Worm (Caenorhabditis elegans): ENCODE data around the gene F32D8.15.

Gene F32D8.15

DNA sequence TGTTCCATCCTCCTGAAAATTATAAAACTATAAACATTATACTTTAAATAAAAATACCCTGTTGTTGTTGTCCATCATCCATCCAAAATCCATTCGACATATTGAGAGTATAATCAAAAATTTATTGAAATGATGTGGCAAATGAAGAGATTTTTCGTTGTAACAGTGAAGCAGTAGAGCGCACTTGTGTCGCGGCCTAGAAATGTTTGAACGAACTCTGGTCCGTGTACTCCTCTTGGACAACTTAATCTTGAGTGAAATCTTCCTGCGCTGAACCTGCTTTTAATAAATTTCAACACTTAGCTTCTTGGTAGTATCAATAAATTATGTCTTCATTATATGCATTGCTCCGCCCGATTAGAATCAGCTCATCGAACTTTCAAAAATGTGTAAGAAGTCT lies 9.2 kb upstream of the F32D8.15 start, which contains the start of the genes F32D8.14 and F32D8.5:
F32D8.14 (minus strand) TSS at position 188 of the 400 bp plus-strand sequence.
F32D8.5 (plus strand) TSS at position 200 of the 400 bp plus-strand sequence.
- TF ChIP-seq mec-3 (tag; optimal IDR thresholded peaks at IDR 0.05; ENCODE audit: borderline replicate concordance) (no peak), lin-11 (tag; optimal IDR thresholded peaks at IDR 0.05) (no peak), F13H6.1 (tag; optimal IDR thresholded peaks at IDR 0.05) (no peak), ceh-6 (GFP tag; optimal IDR thresholded peaks at IDR 0.05) (no peak), nhr-11 (tag; optimal IDR thresholded peaks at IDR 0.05) (no peak), pros-1 (tag; optimal IDR thresholded peaks at IDR 0.05) (peak; percentile 24), pha-2 (tag; optimal IDR thresholded peaks at IDR 0.05) (no peak), ceh-45 (GFP tag; IDR thresholded peaks at IDR 0.05) (no peak), fkh-6 (tag; optimal IDR thresholded peaks at IDR 0.05) (peak; percentile 0), T23F11.4 (GFP tag; optimal IDR thresholded peaks at IDR 0.05) (no peak), pha-4 (tag; optimal IDR thresholded peaks at IDR 0.05) (no peak), ztf-16 (tag; optimal IDR thresholded peaks at IDR 0.05) (no peak), gmeb-2 (tag; optimal IDR thresholded peaks at IDR 0.05) (no peak), odd-2 (tag; optimal IDR thresholded peaks at IDR 0.05) (no peak), dmd-4 (tag; optimal IDR thresholded peaks at IDR 0.05; ENCODE audit: borderline replicate concordance) (no peak), hlh-13 (GFP tag; optimal IDR thresholded peaks at IDR 0.05) (no peak), ceh-19 (GFP tag; optimal IDR thresholded peaks at IDR 0.05) (no peak), elt-2 (tag; optimal IDR thresholded peaks at IDR 0.05) (peak; percentile 47), hlh-8 (tag; optimal IDR thresholded peaks at IDR 0.05) (peak; percentile 66), pax-1 (tag; optimal IDR thresholded peaks at IDR 0.05) (no peak), npax-4 (tag; optimal IDR thresholded peaks at IDR 0.05) (no peak), ama-1 (optimal IDR thresholded peaks at IDR 0.05) (no peak), che-1 (tag; optimal IDR thresholded peaks at IDR 0.05) (no peak), ceh-34 (tag; optimal IDR thresholded peaks at IDR 0.05) (peak; percentile 15), nhr-232 (tag; optimal IDR thresholded peaks at IDR 0.05) (no peak), ceh-22 (tag; optimal IDR thresholded peaks at IDR 0.05) (no peak), ceh-9 (tag; optimal IDR thresholded peaks at IDR 0.05) (no peak), unc-86 (tag; optimal IDR thresholded peaks at IDR 0.05) (no peak), ceh-18 (tag; optimal IDR thresholded peaks at IDR 0.05) (no peak), tbx-7 (tag; optimal IDR thresholded peaks at IDR 0.05) (peak; percentile 66), ttx-3 (tag; optimal IDR thresholded peaks at IDR 0.05) (no peak), nfya-1 (tag; optimal IDR thresholded peaks at IDR 0.05) (peak; percentile 43), hlh-30 (tag; optimal IDR thresholded peaks at IDR 0.05; ENCODE audit: insufficient read depth) (no peak), elt-4 (tag; optimal IDR thresholded peaks at IDR 0.05) (no peak), ahr-1 (tag; optimal IDR thresholded peaks at IDR 0.05) (no peak), eyg-1 (tag; optimal IDR thresholded peaks at IDR 0.05) (no peak), lim-6 (tag; optimal IDR thresholded peaks at IDR 0.05) (no peak), rnt-1 (tag; optimal IDR thresholded peaks at IDR 0.05) (peak; percentile 45), tbx-2 (tag; optimal IDR thresholded peaks at IDR 0.05) (peak; percentile 80), hlh-6 (tag; optimal IDR thresholded peaks at IDR 0.05) (no peak), Y22D7AL.16 (tag; optimal IDR thresholded peaks at IDR 0.05) (no peak), unc-42 (tag; optimal IDR thresholded peaks at IDR 0.05) (peak; percentile 59), madf-2 (tag; optimal IDR thresholded peaks at IDR 0.05) (no peak), K02D7.2 (tag; optimal IDR thresholded peaks at IDR 0.05) (no peak), pqm-1 (tag; optimal IDR thresholded peaks at IDR 0.05) (no peak), zip-5 (tag; optimal IDR thresholded peaks at IDR 0.05) (peak; percentile 49), ceh-14 (tag; optimal IDR thresholded peaks at IDR 0.05) (peak; percentile 59), ref-2 (tag; optimal IDR thresholded peaks at IDR 0.05) (peak; percentile 74), sdc-2 (tag; optimal IDR thresholded peaks at IDR 0.05) (no peak), fax-1 (tag; optimal IDR thresholded peaks at IDR 0.05) (peak; percentile 52), ceh-24 (tag; optimal IDR thresholded peaks at IDR 0.05) (no peak), ceh-2 (tag; optimal IDR thresholded peaks at IDR 0.05) (peak; percentile 75), hlh-15 (tag; optimal IDR thresholded peaks at IDR 0.05) (no peak), fkh-10 (GFP tag; optimal IDR thresholded peaks at IDR 0.05) (no peak), C08G9.2 (tag; optimal IDR thresholded peaks at IDR 0.05) (peak; percentile 89)

Measured in whole organism, late embryonic.